Worm (Caenorhabditis elegans): ENCODE measurements around the gene hpr-17.

ce11 chrII:13148247-13148646 lies 8.6 kb downstream of the hpr-17 start:
- no peak for TF ChIP-seq skn-1 (tag; optimal IDR thresholded peaks at IDR 0.05)
- no peak for TF ChIP-seq grh-1 (GFP tag; IDR thresholded peaks at IDR 0.05)
- TF ChIP-seq nhr-85 (tag) = peak; percentile 62
- TF ChIP-seq fkh-4 (tag; optimal IDR thresholded peaks at IDR 0.05; ENCODE audit: borderline replicate concordance) = no peak
- no peak for TF ChIP-seq snpc-4 (tag; optimal IDR thresholded peaks at IDR 0.05)
- TF ChIP-seq lin-35 (GFP tag; optimal IDR thresholded peaks at IDR 0.05) = no peak
- TF ChIP-seq pqm-1 (tag; optimal IDR thresholded peaks at IDR 0.05) = no peak
- no peak for TF ChIP-seq ama-1 (optimal IDR thresholded peaks at IDR 0.05)
- TF ChIP-seq sptf-1 (tag; optimal IDR thresholded peaks at IDR 0.05) = no peak
